Worm (Caenorhabditis elegans) whole organism, L4 larva: ENCODE measurements around the gene F41G3.10.

Experiments
- ama-1 ChIP-seq: fragments of 150-350 bp; optimal IDR thresholded peaks from 2 replicates; lab custom pipeline; 2014; ENCODE audit warnings: inconsistent platforms, mixed read lengths
- ceh-28 ChIP-seq: fragments of 150-350 bp; optimal IDR thresholded peaks from 2 replicates; lab custom pipeline; 2014; ENCODE audit warnings: missing biosample characterization, missing genetic modification reagents, missing genetic modification characterization
- hlh-30 ChIP-seq: sonication (generic microtip); optimal IDR thresholded peaks from 2 replicates; lab custom pipeline; 2017; ENCODE audit warnings: antibody characterized with exemption, mild to moderate bottlenecking, missing genetic modification characterization, missing compliant biosample characterization; ENCODE audit not compliant: insufficient read depth
- jun-1 ChIP-seq: fragments of 150-350 bp; optimal IDR thresholded peaks from 2 replicates; lab custom pipeline; 2014; ENCODE audit warnings: missing biosample characterization, missing genetic modification reagents, missing genetic modification characterization
- lin-15B ChIP-seq: fragments of 150-350 bp; sonication (generic microtip); optimal IDR thresholded peaks from 3 replicates; lab custom pipeline; 2014; ENCODE audit warnings: missing biosample characterization, missing genetic modification characterization
- lir-3 ChIP-seq: sonication (generic microtip); optimal IDR thresholded peaks from 2 replicates; lab custom pipeline; 2016; ENCODE audit warnings: mild to moderate bottlenecking, missing genetic modification characterization, missing compliant biosample characterization
- nhr-11 ChIP-seq: fragments of 150-350 bp; optimal IDR thresholded peaks from 2 replicates; lab custom pipeline; 2014; ENCODE audit warnings: missing biosample characterization, missing genetic modification characterization
- skn-1 ChIP-seq: fragments of 150-350 bp; optimal IDR thresholded peaks from 2 replicates; lab custom pipeline; 2014; ENCODE audit warnings: missing biosample characterization, missing genetic modification characterization
- unc-39 ChIP-seq: sonication (generic microtip); optimal IDR thresholded peaks from 2 replicates; lab custom pipeline; 2017; ENCODE audit warnings: missing biosample characterization, missing genetic modification characterization
- unc-62 ChIP-seq, 3 experiments: fragments of 150-350 bp in 1 of 3; sonication (generic microtip); optimal IDR thresholded peaks in 2 of 3; peaks in 1 of 3; 1 replicate in 1 of 3; 2 replicates in 2 of 3; lab custom pipeline; 2014 to 2017; ENCODE audit warnings: missing biosample characterization in 3 of 3, missing genetic modification characterization in 3 of 3, missing genetic modification reagents in 3 of 3, missing genotype in 1 of 3

DNA sequence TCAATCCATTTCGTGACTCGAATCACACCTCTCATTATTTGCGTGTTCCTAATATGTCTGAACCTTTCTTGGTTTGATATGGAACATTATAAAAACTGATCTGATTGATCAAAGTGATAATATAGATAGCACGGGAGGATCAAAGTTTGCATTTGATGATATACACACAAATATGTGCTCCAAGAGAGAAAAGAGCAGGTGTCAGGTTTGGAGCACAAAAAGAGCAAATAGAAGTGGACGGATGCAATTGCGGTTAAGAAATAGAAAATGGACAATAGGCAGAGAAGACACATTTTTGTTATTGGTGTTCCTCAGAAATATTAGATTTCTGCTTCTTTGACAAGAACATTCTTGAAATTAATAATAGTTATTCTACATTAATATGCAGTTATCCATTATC lies 50.5 kb downstream of the F41G3.10 start, which contains the start of gene C18H9.1:
- TF ChIP-seq lir-3 (tag; lab: Kevin White, UChicago) (no peak), hlh-30 (no peak), nhr-11 (tag; lab: Kevin White, UChicago) (no peak), ama-1 (lab: Kevin White, UChicago) (no peak), skn-1 (tag; lab: Kevin White, UChicago) (no peak), ceh-28 (tag; lab: Kevin White, UChicago) (no peak), unc-62 (GFP tag; optimal IDR thresholded peaks at IDR 0.05 in 1 of 2; lab: Kevin White, UChicago) (no peak), unc-62 (tag; optimal IDR thresholded peaks at IDR 0.05; lab: Kevin White, UChicago) (no peak), jun-1 (no peak), lin-15B (tag; lab: Kevin White, UChicago) (no peak), unc-39 (tag; lab: Kevin White, UChicago) (no peak)
